Fruit fly (Drosophila melanogaster): ENCODE results near the gene Lip3.

Lip3 gene

dm6 chr3R:13356960-13357359, 14.7 kb downstream of the Lip3 start:
- TF ChIP-seq CG8319 (GFP tag; optimal IDR thresholded peaks at IDR 0.05) (no peak), vri (GFP tag; optimal IDR thresholded peaks at IDR 0.05) (no peak), spab (GFP tag; optimal IDR thresholded peaks at IDR 0.05) (no peak), Smox (GFP tag; optimal IDR thresholded peaks at IDR 0.05) (no peak), ss (GFP tag; optimal IDR thresholded peaks at IDR 0.05) (no peak), CG7368 (GFP tag; optimal IDR thresholded peaks at IDR 0.05) (no peak)

- TF ChIP-seq CG6808 (GFP tag; optimal IDR thresholded peaks at IDR 0.05) (no peak), cyc (GFP tag; optimal IDR thresholded peaks at IDR 0.05) (no peak), Sox14 (GFP tag; optimal IDR thresholded peaks at IDR 0.05) (no peak), CG34406 (GFP tag; optimal IDR thresholded peaks at IDR 0.05) (no peak), lz (GFP tag; optimal IDR thresholded peaks at IDR 0.05) (no peak), topi (GFP tag; optimal IDR thresholded peaks at IDR 0.05) (no peak), CG10631 (GFP tag; optimal IDR thresholded peaks at IDR 0.05) (no peak), fd59A (GFP tag; optimal IDR thresholded peaks at IDR 0.05) (no peak), CG32006 (GFP tag; optimal IDR thresholded peaks at IDR 0.05) (no peak), Eip78C (GFP tag) (no peak)
Measured at dm6 chr3R:13353373-13353772, 18.3 kb downstream of the Lip3 start, which contains the start of gene mthl12. Gene mthl12 (plus strand): TSS chr3R:13353673.

dm6 chr3R:13338030-13338429, 33.7 kb downstream of the Lip3 start, which contains the start of gene PK2-R1:
Gene PK2-R1 (plus strand): TSS chr3R:13338330.
- TF ChIP-seq cyc (GFP tag; optimal IDR thresholded peaks at IDR 0.05) (no peak), svp (GFP tag) (no peak), CG7368 (GFP tag; optimal IDR thresholded peaks at IDR 0.05) (no peak), lz (GFP tag; optimal IDR thresholded peaks at IDR 0.05) (no peak), Hr38 (GFP tag; optimal IDR thresholded peaks at IDR 0.05) (no peak), Sox15 (GFP tag; optimal IDR thresholded peaks at IDR 0.05) (no peak), Met (GFP tag; optimal IDR thresholded peaks at IDR 0.05) (no peak), fd59A (GFP tag; optimal IDR thresholded peaks at IDR 0.05) (no peak), Gug (GFP tag; IDR thresholded peaks at IDR 0.05) (no peak), acj6 (GFP tag; optimal IDR thresholded peaks at IDR 0.05) (no peak), CG8319 (GFP tag; optimal IDR thresholded peaks at IDR 0.05) (no peak), CG6854 (GFP tag; optimal IDR thresholded peaks at IDR 0.05) (no peak), fkh (GFP tag; optimal IDR thresholded peaks at IDR 0.05) (no peak), CG31627 (GFP tag; optimal IDR thresholded peaks at IDR 0.05) (no peak), CG8119 (GFP tag; IDR thresholded peaks at IDR 0.05) (no peak), net (GFP tag; optimal IDR thresholded peaks at IDR 0.05) (no peak), CG3032 (tag; optimal IDR thresholded peaks at IDR 0.05) (no peak), CG6163 (GFP tag; IDR thresholded peaks at IDR 0.05) (no peak), Lpt (GFP tag; optimal IDR thresholded peaks at IDR 0.05) (no peak), CG9139 (GFP tag; optimal IDR thresholded peaks at IDR 0.05) (no peak)

dm6 chr3R:13334007-13334406, 37.7 kb downstream of the Lip3 start, which contains the start of gene PK2-R2:
Gene PK2-R2 (minus strand): TSS chr3R:13334166.
- no peak for TF ChIP-seq pdm3 (GFP tag; optimal IDR thresholded peaks at IDR 0.05)
- TF ChIP-seq CG6808 (GFP tag; optimal IDR thresholded peaks at IDR 0.05) = no peak
- TF ChIP-seq CG34406 (GFP tag; optimal IDR thresholded peaks at IDR 0.05) = no peak
- no peak for TF ChIP-seq CG6276 (GFP tag; optimal IDR thresholded peaks at IDR 0.05)
- no peak for TF ChIP-seq Smox (GFP tag; optimal IDR thresholded peaks at IDR 0.05)
- TF ChIP-seq Eip75B (GFP tag; optimal IDR thresholded peaks at IDR 0.05) = no peak
- TF ChIP-seq CG11902 (GFP tag; optimal IDR thresholded peaks at IDR 0.05) = no peak
- no peak for TF ChIP-seq CG11294 (GFP tag; IDR thresholded peaks at IDR 0.05)

- TF ChIP-seq CG3032 (tag; optimal IDR thresholded peaks at IDR 0.05) (no peak), vri (GFP tag; optimal IDR thresholded peaks at IDR 0.05) (no peak), fd59A (GFP tag; optimal IDR thresholded peaks at IDR 0.05) (no peak), CG8632 (GFP tag; optimal IDR thresholded peaks at IDR 0.05) (no peak), Blimp-1 (GFP tag; optimal IDR thresholded peaks at IDR 0.05) (no peak), Sox15 (GFP tag; optimal IDR thresholded peaks at IDR 0.05) (no peak), CG6276 (GFP tag; optimal IDR thresholded peaks at IDR 0.05) (no peak), CG1621 (tag; optimal IDR thresholded peaks at IDR 0.05) (no peak), CG6163 (GFP tag; IDR thresholded peaks at IDR 0.05) (no peak), dsx (GFP tag; optimal IDR thresholded peaks at IDR 0.05; ENCODE audit: poor library complexity, severe bottlenecking) (no peak), acj6 (GFP tag; optimal IDR thresholded peaks at IDR 0.05) (no peak), CG8319 (GFP tag; optimal IDR thresholded peaks at IDR 0.05) (no peak), CG16779 (tag; optimal IDR thresholded peaks at IDR 0.05) (no peak), CG6854 (GFP tag; optimal IDR thresholded peaks at IDR 0.05) (no peak), ss (GFP tag; optimal IDR thresholded peaks at IDR 0.05) (no peak), Hr38 (GFP tag; optimal IDR thresholded peaks at IDR 0.05) (no peak), eg (GFP tag; IDR thresholded peaks at IDR 0.05) (no peak)
Measured at dm6 chr3R:13333031-13333430, 38.7 kb downstream of the Lip3 start.

Measured in whole organism, prepupa.